Fruit fly (Drosophila melanogaster) whole organism, embryonic: Measurements from ENCODE around the gene CG44838.
A peak's percentile ranks its signal among the peaks of the same experiment; 100 is the strongest.

ENCODE experiments used
- CG10147 ChIP-seq: fragments of 200-800 bp; sonication (Bioruptor generic); optimal IDR thresholded peaks from 2 replicates; lab custom pipeline; 2019; ENCODE audit warnings: missing biosample characterization, mild to moderate bottlenecking, missing genetic modification characterization, moderate library complexity
- CG10654 ChIP-seq: fragments of 200-800 bp; sonication (Bioruptor generic); optimal IDR thresholded peaks from 2 replicates; lab custom pipeline; 2016; ENCODE audit warnings: missing biosample characterization, missing genetic modification characterization
- CG10979 ChIP-seq: fragments of 200-800 bp; sonication (Bioruptor generic); optimal IDR thresholded peaks from 2 replicates; lab custom pipeline; 2018; ENCODE audit warnings: missing biosample characterization, mild to moderate bottlenecking, missing genetic modification characterization, moderate library complexity
- CG11085 ChIP-seq: fragments of 200-800 bp; sonication (Bioruptor generic); IDR thresholded peaks from 2 replicates; pipeline ENCODE4 v1.3.6; 2022; ENCODE audit warnings: missing biosample characterization, missing genetic modification characterization
- CG12769 ChIP-seq: fragments of 200-800 bp; sonication (Bioruptor generic); optimal IDR thresholded peaks from 2 replicates; lab custom pipeline; 2019; ENCODE audit warnings: missing biosample characterization, mild to moderate bottlenecking, missing genetic modification characterization, moderate library complexity
- CG1603 ChIP-seq: fragments of 200-800 bp; sonication (Bioruptor generic); optimal IDR thresholded peaks from 2 replicates; lab custom pipeline; 2019; ENCODE audit warnings: missing biosample characterization, mild to moderate bottlenecking, missing genetic modification characterization, moderate library complexity
- CG17328 ChIP-seq: fragments of 200-800 bp; sonication (Bioruptor generic); IDR thresholded peaks from 2 replicates; pipeline ENCODE4 v1.3.6; 2022; ENCODE audit warnings: missing biosample characterization, missing genetic modification characterization
- CG17361 ChIP-seq: fragments of 200-800 bp; sonication (Bioruptor generic); IDR thresholded peaks from 3 replicates; pipeline ENCODE4 v1.3.6; 2022; ENCODE audit warnings: missing biosample characterization, missing genetic modification characterization
- CG18764 ChIP-seq: fragments of 200-800 bp; sonication (Bioruptor generic); optimal IDR thresholded peaks from 3 replicates; lab custom pipeline; 2016; ENCODE audit warnings: missing biosample characterization, missing genetic modification characterization
- CG31224 ChIP-seq: fragments of 200-800 bp; sonication (Bioruptor generic); IDR thresholded peaks from 2 replicates; pipeline ENCODE4 v1.3.6; 2022; ENCODE audit warnings: missing biosample characterization, missing genetic modification characterization
- CG3163 ChIP-seq: fragments of 200-800 bp; sonication (Bioruptor generic); optimal IDR thresholded peaks from 3 replicates; lab custom pipeline; 2016; ENCODE audit warnings: missing biosample characterization, missing genetic modification characterization
- CG32767 ChIP-seq: fragments of 200-800 bp; sonication (Bioruptor generic); IDR thresholded peaks from 2 replicates; pipeline ENCODE4 v1.3.6; 2022; ENCODE audit warnings: missing biosample characterization, missing genetic modification characterization
- CG4282 ChIP-seq: fragments of 200-800 bp; sonication (Bioruptor generic); optimal IDR thresholded peaks from 2 replicates; lab custom pipeline; 2016; ENCODE audit warnings: missing biosample characterization, missing genetic modification characterization
- CG5245 ChIP-seq: fragments of 200-800 bp; sonication (Bioruptor generic); optimal IDR thresholded peaks from 3 replicates; lab custom pipeline; 2016; ENCODE audit warnings: missing biosample characterization, missing genetic modification characterization
- CG6854 ChIP-seq: fragments of 200-800 bp; sonication (Bioruptor generic); optimal IDR thresholded peaks from 3 replicates; lab custom pipeline; 2017; ENCODE audit warnings: missing biosample characterization, mild to moderate bottlenecking, missing genetic modification characterization
- CG7786 ChIP-seq: fragments of 200-800 bp; sonication (Bioruptor generic); optimal IDR thresholded peaks from 2 replicates; lab custom pipeline; 2016; ENCODE audit warnings: missing biosample characterization, missing genetic modification characterization
- CG8281 ChIP-seq: fragments of 200-800 bp; sonication (Bioruptor generic); optimal IDR thresholded peaks from 2 replicates; lab custom pipeline; 2018; ENCODE audit warnings: missing biosample characterization, mild to moderate bottlenecking, missing genetic modification characterization, moderate library complexity
- Camta ChIP-seq: fragments of 200-800 bp; sonication (Bioruptor generic); optimal IDR thresholded peaks from 2 replicates; lab custom pipeline; 2016; ENCODE audit warnings: missing biosample characterization, missing genetic modification characterization
- Chrac-16 ChIP-seq: fragments of 200-800 bp; sonication (Bioruptor generic); optimal IDR thresholded peaks from 3 replicates; lab custom pipeline; 2016; ENCODE audit warnings: missing biosample characterization, missing genetic modification characterization
- D19A ChIP-seq: fragments of 200-800 bp; optimal IDR thresholded peaks from 3 replicates; lab custom pipeline; 2019; ENCODE audit warnings: missing biosample characterization, mild to moderate bottlenecking, missing genetic modification characterization, moderate library complexity
- Dref ChIP-seq: fragments of 200-800 bp; sonication (Bioruptor generic); IDR thresholded peaks from 2 replicates; pipeline ENCODE4 v1.3.6; 2022; ENCODE audit warnings: missing biosample characterization, missing genetic modification characterization
- HLH3B ChIP-seq: fragments of 200-800 bp; sonication (Bioruptor generic); IDR thresholded peaks from 2 replicates; pipeline ENCODE4 v1.3.6; 2022; ENCODE audit warnings: missing biosample characterization, missing genetic modification characterization
- Hey ChIP-seq: fragments of 200-800 bp; sonication (Bioruptor generic); optimal IDR thresholded peaks from 3 replicates; lab custom pipeline; 2018; ENCODE audit warnings: missing biosample characterization, mild to moderate bottlenecking, missing genetic modification characterization
- HmgZ ChIP-seq: fragments of 200-800 bp; sonication (Bioruptor generic); optimal IDR thresholded peaks from 2 replicates; lab custom pipeline; 2018; ENCODE audit warnings: missing biosample characterization, mild to moderate bottlenecking, missing genetic modification characterization
- MBD-R2 ChIP-seq: fragments of 200-800 bp; sonication (Bioruptor generic); IDR thresholded peaks from 2 replicates; pipeline ENCODE4 v1.3.6; 2022; ENCODE audit warnings: missing biosample characterization, missing genetic modification characterization
- Mes4 ChIP-seq: fragments of 200-800 bp; sonication (Bioruptor generic); optimal IDR thresholded peaks from 2 replicates; lab custom pipeline; 2016; ENCODE audit warnings: missing biosample characterization, missing genetic modification characterization
- Nf-YB ChIP-seq: fragments of 200-800 bp; sonication (Bioruptor generic); optimal IDR thresholded peaks from 3 replicates; lab custom pipeline; 2019; ENCODE audit warnings: missing biosample characterization, mild to moderate bottlenecking, missing genetic modification characterization, moderate library complexity
- TFAM ChIP-seq: fragments of 200-800 bp; sonication (Bioruptor generic); optimal IDR thresholded peaks from 2 replicates; lab custom pipeline; 2017; ENCODE audit warnings: missing biosample characterization, missing genetic modification characterization, inconsistent platforms
- Xbp1 ChIP-seq: fragments of 200-800 bp; sonication (Bioruptor generic); optimal IDR thresholded peaks from 3 replicates; lab custom pipeline; 2016; ENCODE audit warnings: missing biosample characterization, mild to moderate bottlenecking, missing genetic modification characterization
- aop ChIP-seq: fragments of 200-800 bp; sonication (Bioruptor generic); IDR thresholded peaks from 2 replicates; pipeline ENCODE4 v1.3.6; 2022; ENCODE audit warnings: missing biosample characterization, missing genetic modification characterization
- btn ChIP-seq: fragments of 200-800 bp; sonication (Bioruptor generic); optimal IDR thresholded peaks from 2 replicates; lab custom pipeline; 2016; ENCODE audit warnings: missing biosample characterization, missing genetic modification characterization
- chinmo ChIP-seq: fragments of 200-800 bp; sonication (Bioruptor generic); IDR thresholded peaks from 4 replicates; pipeline ENCODE4 v1.3.6; 2022; ENCODE audit warnings: missing biosample characterization, missing genetic modification characterization; ENCODE audit not compliant: partially characterized antibody
- da ChIP-seq: fragments of 200-800 bp; sonication (Bioruptor generic); optimal IDR thresholded peaks from 2 replicates; lab custom pipeline; 2016; ENCODE audit warnings: missing biosample characterization, missing genetic modification characterization
- dati ChIP-seq: fragments of 200-800 bp; sonication (Bioruptor generic); IDR thresholded peaks from 2 replicates; pipeline ENCODE4 v1.3.6; 2022; ENCODE audit warnings: missing biosample characterization, missing genetic modification characterization
- dimm ChIP-seq: fragments of 200-800 bp; sonication (Bioruptor generic); IDR thresholded peaks from 2 replicates; pipeline ENCODE4 v1.3.6; 2022; ENCODE audit warnings: missing biosample characterization, missing genetic modification characterization
- ems ChIP-seq: fragments of 200-800 bp; sonication (Bioruptor generic); optimal IDR thresholded peaks from 3 replicates; lab custom pipeline; 2016; ENCODE audit warnings: missing biosample characterization, missing genetic modification characterization
- fd102C ChIP-seq: fragments of 200-800 bp; sonication (Bioruptor generic); optimal IDR thresholded peaks from 2 replicates; lab custom pipeline; 2018; ENCODE audit warnings: missing biosample characterization, mild to moderate bottlenecking, missing genetic modification characterization, moderate library complexity
- her ChIP-seq: fragments of 200-800 bp; sonication (Bioruptor generic); optimal IDR thresholded peaks from 2 replicates; lab custom pipeline; 2016; ENCODE audit warnings: missing biosample characterization, missing genetic modification characterization
- ind ChIP-seq: fragments of 200-800 bp; sonication (Bioruptor generic); optimal IDR thresholded peaks from 3 replicates; lab custom pipeline; 2016; ENCODE audit warnings: missing biosample characterization, missing genetic modification characterization
- inv ChIP-seq: fragments of 200-800 bp; sonication (Bioruptor generic); IDR thresholded peaks from 2 replicates; pipeline ENCODE4 v1.3.6; 2022; ENCODE audit warnings: missing biosample characterization, missing genetic modification characterization; ENCODE audit not compliant: partially characterized antibody
- lmd ChIP-seq: fragments of 200-800 bp; sonication (Bioruptor generic); IDR thresholded peaks from 2 replicates; pipeline ENCODE4 v1.3.6; 2022; ENCODE audit warnings: missing biosample characterization, missing genetic modification characterization
- pho ChIP-seq: fragments of 200-800 bp; sonication (Bioruptor generic); optimal IDR thresholded peaks from 2 replicates; lab custom pipeline; 2016; ENCODE audit warnings: missing biosample characterization, missing genetic modification characterization
- pum ChIP-seq: fragments of 200-800 bp; sonication (Bioruptor generic); optimal IDR thresholded peaks from 2 replicates; lab custom pipeline; 2016; ENCODE audit warnings: missing biosample characterization, missing genetic modification characterization
- ranshi ChIP-seq: fragments of 200-800 bp; sonication (Bioruptor generic); IDR thresholded peaks from 2 replicates; pipeline ENCODE4 v1.3.6; 2022; ENCODE audit warnings: missing biosample characterization, missing genetic modification characterization
- ro ChIP-seq: fragments of 200-800 bp; sonication (Bioruptor generic); IDR thresholded peaks from 2 replicates; pipeline ENCODE4 v1.3.6; 2022; ENCODE audit warnings: missing biosample characterization, missing genetic modification characterization
- scrt ChIP-seq: fragments of 200-800 bp; sonication (Bioruptor generic); optimal IDR thresholded peaks from 2 replicates; lab custom pipeline; 2018; ENCODE audit warnings: missing biosample characterization, mild to moderate bottlenecking, missing genetic modification characterization, moderate library complexity
- sens ChIP-seq: fragments of 200-800 bp; sonication (Bioruptor generic); peaks from one replicate; lab custom pipeline; 2016; ENCODE audit warnings: missing biosample characterization, missing genetic modification characterization
- sens-2 ChIP-seq: fragments of 200-800 bp; sonication (Bioruptor generic); IDR thresholded peaks from 2 replicates; pipeline ENCODE4 v1.3.6; 2022; ENCODE audit warnings: missing biosample characterization, missing genetic modification characterization
- tio ChIP-seq: fragments of 200-800 bp; sonication (Bioruptor generic); optimal IDR thresholded peaks from 2 replicates; lab custom pipeline; 2017; ENCODE audit warnings: missing biosample characterization, missing genetic modification characterization, inconsistent platforms
- ttk ChIP-seq: fragments of 200-800 bp; sonication (Bioruptor generic); IDR thresholded peaks from 2 replicates; pipeline ENCODE4 v2.1.2; 2022; ENCODE audit warnings: missing biosample characterization, missing genetic modification characterization

Gene CG44838

DNA sequence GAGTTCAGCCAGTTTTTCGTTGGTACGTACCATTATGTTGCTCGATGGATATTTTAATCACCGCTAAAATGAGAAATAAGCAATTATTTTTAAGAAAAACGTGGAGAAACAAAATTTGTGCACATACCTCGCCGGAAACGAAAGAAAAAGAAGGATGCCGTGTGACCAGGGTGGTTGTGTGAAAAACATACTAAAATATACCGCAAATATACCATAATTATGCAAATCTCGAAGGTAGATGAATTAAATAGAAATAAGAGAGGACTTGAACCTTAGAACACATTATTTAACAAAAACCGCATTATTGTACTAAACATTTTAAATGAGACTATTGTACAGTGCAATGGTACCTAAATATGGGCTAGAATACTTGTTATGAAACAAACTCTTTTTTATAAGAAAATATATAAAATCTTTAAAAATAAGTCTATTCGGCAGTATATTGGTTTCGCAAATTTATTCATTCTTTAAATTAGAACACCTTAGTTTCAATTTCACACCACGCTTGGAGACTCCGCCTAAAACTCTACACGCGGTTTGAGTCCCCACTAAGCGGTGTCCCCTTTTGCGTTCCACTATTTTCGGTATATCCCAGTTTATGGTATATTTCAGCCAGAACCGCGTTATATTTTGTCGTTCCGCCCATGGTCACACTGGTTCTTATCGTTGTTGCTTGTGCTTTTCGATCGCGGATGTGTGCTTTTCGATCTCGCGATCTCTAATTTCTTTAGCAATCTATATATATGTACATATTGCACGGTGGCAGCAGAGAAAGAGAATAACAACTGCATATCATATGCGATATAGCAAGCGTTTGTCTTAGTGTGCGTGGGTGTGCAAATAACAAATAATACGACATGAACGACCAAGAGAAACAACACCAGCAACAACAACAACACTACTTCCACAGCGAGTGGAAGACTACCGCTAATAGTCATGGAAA lies 30.9 kb upstream of the CG44838 start, which contains the start of the genes RpS17 and MTF-1 (continued):
- TF ChIP-seq btn (GFP tag; lab: Kevin White, UChicago) (no peak), dimm (GFP tag; lab: Robert Waterston, UW) (no peak), her (GFP tag; lab: Kevin White, UChicago) (no peak), ttk (GFP tag; lab: Robert Waterston, UW) (peak; percentile 30), Xbp1 (peak; percentile 41), TFAM (GFP tag; lab: Kevin White, UChicago) (no peak), CG12769 (tag; lab: Kevin White, UChicago) (peak; percentile 55), ranshi (GFP tag; lab: Robert Waterston, UW) (peak; percentile 33; the same call in 1 of the 2 replicates), CG17361 (GFP tag; lab: Robert Waterston, UW) (peak; percentile 64; the same call in 2 of the 3 replicates), fd102C (GFP tag; lab: Kevin White, UChicago) (no peak), CG6854 (peak; percentile 41), chinmo (GFP tag; lab: Robert Waterston, UW) (no peak), CG10147 (GFP tag; lab: Kevin White, UChicago) (no peak), CG31224 (GFP tag; lab: Robert Waterston, UW) (no peak), pum (no peak), ind (no peak), HLH3B (GFP tag; lab: Robert Waterston, UW) (peak; percentile 34; the same call in 1 of the 2 replicates), MBD-R2 (GFP tag; lab: Robert Waterston, UW) (peak; percentile 43; the same call in 1 of the 2 replicates), CG18764 (GFP tag; lab: Kevin White, UChicago) (no peak), CG10979 (tag; lab: Kevin White, UChicago) (no peak), CG1603 (tag; lab: Kevin White, UChicago) (peak; percentile 50), CG11085 (GFP tag; lab: Robert Waterston, UW) (0 out of 2 replicates have a peak, but pooled peaks have one; percentile 30), Mes4 (GFP tag; lab: Kevin White, UChicago) (peak; percentile 78), ems (GFP tag; lab: Kevin White, UChicago) (no peak), CG7786 (no peak), lmd (GFP tag; lab: Robert Waterston, UW) (no peak; the same call in 1 of the 2 replicates), CG32767 (GFP tag; lab: Robert Waterston, UW) (no peak), CG5245 (GFP tag; lab: Kevin White, UChicago) (no peak), HmgZ (peak; percentile 48), inv (GFP tag; lab: Robert Waterston, UW) (no peak), pho (GFP tag; lab: Kevin White, UChicago) (no peak), CG17328 (peak; percentile 81), ro (GFP tag; lab: Robert Waterston, UW) (no peak), scrt (GFP tag; lab: Kevin White, UChicago) (peak; percentile 39), da (GFP tag; lab: Kevin White, UChicago) (no peak), aop (GFP tag; lab: Robert Waterston, UW) (no peak), CG3163 (GFP tag; lab: Kevin White, UChicago) (peak; percentile 39), CG8281 (tag; lab: Kevin White, UChicago) (no peak), dati (GFP tag; lab: Robert Waterston, UW) (no peak), tio (peak; percentile 47), CG10654 (GFP tag; lab: Kevin White, UChicago) (no peak), Chrac-16 (GFP tag; lab: Kevin White, UChicago) (no peak), Camta (GFP tag; lab: Kevin White, UChicago) (peak; percentile 57), Nf-YB (peak; percentile 21), Dref (peak; percentile 9; the same call in 1 of the 2 replicates), sens-2 (0 out of 2 replicates have a peak, but pooled peaks have one; percentile 27), D19A (tag; lab: Kevin White, UChicago) (peak; percentile 13), sens (GFP tag; lab: Kevin White, UChicago) (peak; percentile 88), CG4282 (no peak), Hey (tag; lab: Kevin White, UChicago) (no peak)
